Worm (Caenorhabditis elegans) whole organism, L4/young adult: ENCODE data around the gene scl-10.

Source experiments
- W03F9.2 ChIP-seq: fragments of 150-350 bp; optimal IDR thresholded peaks from 2 replicates; lab custom pipeline; 2014; ENCODE audit warnings: missing biosample characterization, missing genetic modification characterization
- dao-5 ChIP-seq: sonication (generic microtip); optimal IDR thresholded peaks from 2 replicates; lab custom pipeline; 2016; ENCODE audit warnings: missing genotype, missing genetic modification characterization, moderate library complexity, missing compliant biosample characterization
- him-1 ChIP-seq: sonication (generic microtip); optimal IDR thresholded peaks from 2 replicates; lab custom pipeline; 2016; ENCODE audit warnings: missing genotype, missing genetic modification reagents, missing genetic modification characterization, missing compliant biosample characterization

DNA sequence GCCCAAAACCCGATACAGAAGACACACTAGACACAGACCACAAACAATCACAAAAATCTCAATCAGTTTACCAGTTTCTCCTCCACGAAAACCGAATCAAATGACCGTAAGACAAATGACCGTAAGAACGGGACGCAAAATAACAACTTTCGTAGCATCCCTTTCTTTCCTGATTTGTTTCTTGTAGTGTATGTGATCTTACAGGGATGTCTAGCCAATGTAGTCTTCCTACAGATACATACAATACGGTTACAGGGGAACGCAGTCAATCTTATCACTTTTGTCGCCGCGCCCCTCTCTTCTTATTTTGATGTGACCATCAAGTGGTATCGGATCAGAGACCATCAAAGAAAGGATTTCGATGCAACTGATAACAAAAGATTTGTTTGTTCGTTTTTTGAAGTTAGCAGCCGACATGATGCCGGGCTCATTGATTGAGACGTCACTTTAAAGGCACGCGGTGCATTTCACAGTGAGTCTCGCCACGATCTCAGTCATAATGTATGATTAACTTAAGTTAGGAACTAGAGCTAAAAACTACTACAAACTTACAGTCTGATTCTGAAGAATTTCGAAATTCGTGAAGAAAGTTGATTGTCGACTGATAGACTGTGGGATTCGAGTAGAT is 27.5 kb downstream of the scl-10 start:
- TF ChIP-seq him-1 (tag; lab: Kevin White, UChicago) (no peak), W03F9.2 (tag; lab: Kevin White, UChicago) (no peak), dao-5 (tag; lab: Kevin White, UChicago) (no peak)
